Fruit fly (Drosophila melanogaster) whole organism, prepupa: ENCODE data around the gene CG32081.

Source experiments
- Blimp-1 ChIP-seq: fragments of 200-800 bp; sonication (Bioruptor generic); optimal IDR thresholded peaks from 3 replicates; lab custom pipeline; 2017; ENCODE audit warnings: missing biosample characterization, missing genetic modification characterization, mild to moderate bottlenecking, moderate library complexity, missing genetic modification reagents
- CG10631 ChIP-seq: fragments of 200-800 bp; sonication (Bioruptor generic); optimal IDR thresholded peaks from 2 replicates; lab custom pipeline; 2016; ENCODE audit warnings: missing biosample characterization, missing genetic modification characterization
- CG10669 ChIP-seq: fragments of 200-800 bp; sonication (Bioruptor generic); optimal IDR thresholded peaks from 3 replicates; lab custom pipeline; 2018; ENCODE audit warnings: missing biosample characterization, mild to moderate bottlenecking, missing genetic modification characterization, moderate library complexity
- CG11762 ChIP-seq: fragments of 200-800 bp; sonication (Bioruptor generic); optimal IDR thresholded peaks from 3 replicates; lab custom pipeline; 2016; ENCODE audit warnings: missing biosample characterization, missing genetic modification characterization; ENCODE audit not compliant: insufficient read depth
- CG11902 ChIP-seq: fragments of 200-800 bp; sonication (Bioruptor generic); optimal IDR thresholded peaks from 3 replicates; lab custom pipeline; 2016; ENCODE audit warnings: missing biosample characterization, missing genetic modification characterization
- CG1621 ChIP-seq: fragments of 200-800 bp; sonication (Bioruptor generic); optimal IDR thresholded peaks from 3 replicates; lab custom pipeline; 2018; ENCODE audit warnings: missing biosample characterization, mild to moderate bottlenecking, missing genetic modification characterization
- CG31627 ChIP-seq: fragments of 200-800 bp; sonication (Bioruptor generic); optimal IDR thresholded peaks from 3 replicates; lab custom pipeline; 2016; ENCODE audit warnings: missing biosample characterization, missing genetic modification characterization
- CG32006 ChIP-seq: fragments of 200-800 bp; sonication (Bioruptor generic); optimal IDR thresholded peaks from 3 replicates; lab custom pipeline; 2017; ENCODE audit warnings: missing biosample characterization, mild to moderate bottlenecking, missing genetic modification characterization
- CG3919 ChIP-seq: fragments of 200-800 bp; sonication (Bioruptor generic); optimal IDR thresholded peaks from 3 replicates; lab custom pipeline; 2016; ENCODE audit warnings: missing biosample characterization, missing genetic modification characterization
- CG4318 ChIP-seq: fragments of 200-800 bp; sonication (Bioruptor generic); optimal IDR thresholded peaks from 3 replicates; lab custom pipeline; 2017; ENCODE audit warnings: missing biosample characterization, mild to moderate bottlenecking, missing genetic modification characterization
- CG6163 ChIP-seq: fragments of 200-800 bp; sonication (Bioruptor generic); IDR thresholded peaks from 3 replicates; pipeline ENCODE4 v1.3.6; 2022; ENCODE audit warnings: missing biosample characterization, missing genetic modification characterization
- CG6792 ChIP-seq: fragments of 200-800 bp; sonication (Bioruptor generic); optimal IDR thresholded peaks from 3 replicates; lab custom pipeline; 2016; ENCODE audit warnings: missing biosample characterization, missing genetic modification characterization
- CG6808 ChIP-seq: fragments of 200-800 bp; sonication (Bioruptor generic); optimal IDR thresholded peaks from 3 replicates; lab custom pipeline; 2017; ENCODE audit warnings: missing biosample characterization, missing genetic modification characterization, mild to moderate bottlenecking, moderate library complexity, missing genetic modification reagents
- CG6854 ChIP-seq: fragments of 200-800 bp; sonication (Bioruptor generic); optimal IDR thresholded peaks from 2 replicates; lab custom pipeline; 2017; ENCODE audit warnings: missing biosample characterization, mild to moderate bottlenecking, missing genetic modification characterization
- CG7368 ChIP-seq: fragments of 200-800 bp; sonication (Bioruptor generic); optimal IDR thresholded peaks from 3 replicates; lab custom pipeline; 2016; ENCODE audit warnings: missing biosample characterization, missing genetic modification characterization
- CG8119 ChIP-seq: fragments of 200-800 bp; sonication (Bioruptor generic); IDR thresholded peaks from 3 replicates; pipeline ENCODE4 v1.3.6; 2022; ENCODE audit warnings: missing biosample characterization, missing genetic modification characterization
- CG8632 ChIP-seq: fragments of 200-800 bp; sonication (Bioruptor generic); optimal IDR thresholded peaks from 3 replicates; lab custom pipeline; 2016; ENCODE audit warnings: missing biosample characterization, missing genetic modification characterization
- CG9139 ChIP-seq: fragments of 200-800 bp; sonication (Bioruptor generic); optimal IDR thresholded peaks from 3 replicates; lab custom pipeline; 2017; ENCODE audit warnings: missing biosample characterization, mild to moderate bottlenecking, missing genetic modification characterization
- Eip75B ChIP-seq: fragments of 200-800 bp; sonication (Bioruptor generic); optimal IDR thresholded peaks from 3 replicates; lab custom pipeline; 2016; ENCODE audit warnings: missing biosample characterization, missing genetic modification characterization
- Eip78C ChIP-seq: fragments of 200-800 bp; sonication (Bioruptor generic); peaks from one replicate; lab custom pipeline; 2016; ENCODE audit warnings: missing biosample characterization, missing genetic modification characterization
- Eip93F ChIP-seq: fragments of 200-800 bp; sonication (Bioruptor generic); optimal IDR thresholded peaks from 2 replicates; lab custom pipeline; 2016; ENCODE audit warnings: missing biosample characterization, mild to moderate bottlenecking, missing genetic modification characterization
- Ets21C ChIP-seq: fragments of 200-800 bp; sonication (Bioruptor generic); optimal IDR thresholded peaks from 3 replicates; lab custom pipeline; 2016; ENCODE audit warnings: missing biosample characterization, missing genetic modification characterization
- Ets96B ChIP-seq: fragments of 200-800 bp; optimal IDR thresholded peaks from 2 replicates; lab custom pipeline; 2019; ENCODE audit warnings: missing biosample characterization, mild to moderate bottlenecking, missing genetic modification characterization, moderate library complexity
- Gug ChIP-seq: fragments of 200-800 bp; sonication (Bioruptor generic); IDR thresholded peaks from 2 replicates; pipeline ENCODE4 v1.3.6; 2022; ENCODE audit warnings: missing biosample characterization, missing genetic modification characterization
- Hr38 ChIP-seq: sonication (Bioruptor generic); optimal IDR thresholded peaks from 2 replicates; lab custom pipeline; 2016; ENCODE audit warnings: missing biosample characterization, missing genetic modification characterization
- Lpt ChIP-seq: fragments of 200-800 bp; sonication (Bioruptor generic); optimal IDR thresholded peaks from 3 replicates; lab custom pipeline; 2016; ENCODE audit warnings: missing biosample characterization, missing genetic modification characterization
- OdsH ChIP-seq: fragments of 200-800 bp; sonication (Bioruptor generic); optimal IDR thresholded peaks from 3 replicates; lab custom pipeline; 2016; ENCODE audit warnings: missing biosample characterization, missing genetic modification characterization
- Smox ChIP-seq: fragments of 200-800 bp; sonication (Bioruptor generic); optimal IDR thresholded peaks from 3 replicates; lab custom pipeline; 2016; ENCODE audit warnings: missing biosample characterization, missing genetic modification characterization
- Sox102F ChIP-seq: fragments of 200-800 bp; sonication (Bioruptor generic); optimal IDR thresholded peaks from 2 replicates; lab custom pipeline; 2016; ENCODE audit warnings: missing biosample characterization, mild to moderate bottlenecking, missing genetic modification characterization
- Sox14 ChIP-seq: fragments of 200-800 bp; sonication (Bioruptor generic); optimal IDR thresholded peaks from 3 replicates; lab custom pipeline; 2016; ENCODE audit warnings: missing biosample characterization, missing genetic modification characterization
- Sox15 ChIP-seq: fragments of 200-800 bp; sonication (Bioruptor generic); optimal IDR thresholded peaks from 3 replicates; lab custom pipeline; 2016; ENCODE audit warnings: missing biosample characterization, missing genetic modification characterization
- achi ChIP-seq: fragments of 200-800 bp; sonication (Bioruptor generic); optimal IDR thresholded peaks from 3 replicates; lab custom pipeline; 2016; ENCODE audit warnings: missing biosample characterization, missing genetic modification characterization
- acj6 ChIP-seq: fragments of 200-800 bp; sonication (Bioruptor generic); optimal IDR thresholded peaks from 3 replicates; lab custom pipeline; 2016; ENCODE audit warnings: missing biosample characterization, missing genetic modification characterization
- dac ChIP-seq: fragments of 200-800 bp; sonication (Bioruptor generic); optimal IDR thresholded peaks from 2 replicates; lab custom pipeline; 2017; ENCODE audit warnings: missing biosample characterization, mild to moderate bottlenecking, missing genetic modification characterization
- eg ChIP-seq: fragments of 200-800 bp; sonication (Bioruptor generic); IDR thresholded peaks from 3 replicates; pipeline ENCODE4 v1.3.6; 2022; ENCODE audit warnings: missing biosample characterization, missing genetic modification characterization
- esn ChIP-seq: fragments of 200-800 bp; sonication (Bioruptor generic); optimal IDR thresholded peaks from 2 replicates; lab custom pipeline; 2016; ENCODE audit warnings: missing biosample characterization, mild to moderate bottlenecking, missing genetic modification characterization, moderate library complexity
- fd59A ChIP-seq: fragments of 200-800 bp; sonication (Bioruptor generic); optimal IDR thresholded peaks from 2 replicates; lab custom pipeline; 2017; ENCODE audit warnings: missing biosample characterization, mild to moderate bottlenecking, missing genetic modification characterization, missing genetic modification reagents
- fd85E ChIP-seq: fragments of 200-800 bp; sonication (Bioruptor generic); optimal IDR thresholded peaks from 3 replicates; lab custom pipeline; 2016; ENCODE audit warnings: missing biosample characterization, missing genetic modification characterization
- lz ChIP-seq: fragments of 200-800 bp; sonication (Bioruptor generic); optimal IDR thresholded peaks from 3 replicates; lab custom pipeline; 2016; ENCODE audit warnings: missing biosample characterization, missing genetic modification characterization
- net ChIP-seq: fragments of 200-800 bp; sonication (Bioruptor generic); optimal IDR thresholded peaks from 3 replicates; lab custom pipeline; 2016; ENCODE audit warnings: missing biosample characterization, missing genetic modification characterization
- pdm3 ChIP-seq: fragments of 200-800 bp; sonication (Bioruptor generic); optimal IDR thresholded peaks from 3 replicates; lab custom pipeline; 2016; ENCODE audit warnings: missing biosample characterization, missing genetic modification characterization
- salr ChIP-seq, 2 experiments: fragments of 200-800 bp; sonication (Bioruptor generic); optimal IDR thresholded peaks; 3 replicates each; lab custom pipeline; 2016 to 2018; ENCODE audit warnings: missing biosample characterization in 2 of 2, missing genetic modification characterization in 2 of 2, mild to moderate bottlenecking in 1 of 2
- spab ChIP-seq: fragments of 200-800 bp; sonication (Bioruptor generic); optimal IDR thresholded peaks from 2 replicates; lab custom pipeline; 2017; ENCODE audit warnings: missing biosample characterization, mild to moderate bottlenecking, missing genetic modification characterization, missing genetic modification reagents
- ss ChIP-seq, 2 experiments: fragments of 200-800 bp; sonication (Bioruptor generic); optimal IDR thresholded peaks; 2 replicates in 1 of 2; 3 replicates in 1 of 2; lab custom pipeline; 2017 to 2018; ENCODE audit warnings: mild to moderate bottlenecking in 2 of 2, missing biosample characterization in 2 of 2, missing genetic modification characterization in 2 of 2, moderate library complexity in 1 of 2
- svp ChIP-seq: fragments of 200-800 bp; sonication (Bioruptor generic); peaks from one replicate; lab custom pipeline; 2016; ENCODE audit warnings: missing biosample characterization, missing genetic modification characterization
- topi ChIP-seq: fragments of 200-800 bp; sonication (Bioruptor generic); optimal IDR thresholded peaks from 3 replicates; lab custom pipeline; 2016; ENCODE audit warnings: missing biosample characterization, missing genetic modification characterization
- vri ChIP-seq: fragments of 200-800 bp; sonication (Bioruptor generic); optimal IDR thresholded peaks from 3 replicates; lab custom pipeline; 2016; ENCODE audit warnings: missing biosample characterization, mild to moderate bottlenecking, missing genetic modification characterization

CG32081 gene

DNA sequence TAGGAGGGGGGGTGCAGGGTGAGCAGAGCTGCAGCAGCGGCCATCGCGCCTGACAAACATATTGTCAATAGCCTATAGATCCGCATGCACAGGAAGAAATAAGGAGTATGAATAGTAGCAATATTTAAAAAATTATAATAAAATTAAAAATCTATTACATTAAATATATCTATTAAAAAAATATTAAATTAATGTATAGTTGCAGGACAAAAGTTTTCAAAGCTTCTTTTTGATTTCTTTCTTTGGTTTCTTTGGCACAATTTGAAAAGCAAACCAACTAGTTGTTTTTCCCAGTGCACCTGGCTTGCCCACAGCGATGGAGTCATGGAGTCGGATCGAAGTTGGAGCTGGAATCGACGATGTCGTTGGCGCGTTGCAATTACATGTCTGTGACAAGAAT is 4.4 kb downstream of the CG32081 start (continued):
- TF ChIP-seq fd59A (no peak), dac (peak; percentile 21), Sox15 (GFP tag; lab: Kevin White, UChicago) (no peak), Sox102F (GFP tag; lab: Kevin White, UChicago) (no peak), CG6808 (peak; percentile 29), CG8119 (GFP tag; lab: Robert Waterston, UW) (peak; percentile 77), CG7368 (GFP tag; lab: Kevin White, UChicago) (no peak), Blimp-1 (no peak), CG3919 (GFP tag; lab: Kevin White, UChicago) (peak; percentile 47), Eip78C (peak; percentile 79), Sox14 (GFP tag; lab: Kevin White, UChicago) (no peak), CG11902 (GFP tag; lab: Kevin White, UChicago) (no peak), CG9139 (GFP tag; lab: Kevin White, UChicago) (peak; percentile 18), eg (GFP tag; lab: Robert Waterston, UW) (peak; percentile 67), CG10669 (GFP tag; lab: Kevin White, UChicago) (peak; percentile 43), CG4318 (GFP tag; lab: Kevin White, UChicago) (peak; percentile 30)

DNA sequence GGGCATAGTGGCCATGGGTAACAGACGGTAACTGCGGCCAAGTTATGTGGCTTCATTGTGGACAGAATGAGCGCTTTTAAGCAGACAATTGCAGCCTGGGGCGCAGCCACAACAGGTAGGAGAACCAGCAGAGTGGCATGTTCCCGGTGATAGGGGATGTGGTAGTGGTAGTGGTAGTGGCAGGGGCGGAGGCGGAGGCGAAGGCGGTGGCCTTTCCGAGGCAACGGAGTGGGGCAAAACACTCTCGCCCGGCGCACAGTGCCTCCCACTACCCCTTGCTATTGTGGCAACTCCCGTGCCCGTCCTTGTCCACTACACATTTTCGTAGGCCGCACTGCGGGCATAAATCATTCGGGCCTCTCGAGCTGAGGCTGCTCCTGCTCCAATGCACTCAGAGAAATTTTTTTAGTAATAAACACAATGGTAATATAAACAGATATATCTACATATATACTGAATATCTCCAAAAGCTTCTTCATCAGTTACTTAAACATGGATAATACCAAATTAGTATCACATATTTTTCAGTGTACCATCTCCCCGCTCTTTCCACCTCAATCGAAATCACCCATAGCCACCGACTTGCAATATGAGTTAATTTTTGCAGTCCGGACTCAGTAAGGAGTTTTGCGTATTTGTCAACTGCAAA is 6.1 kb downstream of the CG32081 start:
- TF ChIP-seq lz (GFP tag; lab: Kevin White, UChicago): peak; percentile 68
- peak; percentile 68 for TF ChIP-seq Smox
- peak; percentile 76 for TF ChIP-seq topi
- peak; percentile 76 for TF ChIP-seq achi
- TF ChIP-seq CG11762 (GFP tag; lab: Kevin White, UChicago): peak; percentile 66
- peak; percentile 71 for TF ChIP-seq Lpt (GFP tag; lab: Kevin White, UChicago)
- TF ChIP-seq CG1621: peak; percentile 74
- no peak for TF ChIP-seq Eip93F (GFP tag; lab: Kevin White, UChicago)
- peak; percentile 61 for TF ChIP-seq vri (GFP tag; lab: Kevin White, UChicago)
- TF ChIP-seq CG9139 (GFP tag; lab: Kevin White, UChicago): peak; percentile 59
- peak; percentile 41 for TF ChIP-seq Sox15 (GFP tag; lab: Kevin White, UChicago)
- peak; percentile 89 for TF ChIP-seq svp (GFP tag; lab: Kevin White, UChicago)
- peak; percentile 36 for TF ChIP-seq Ets21C
- peak; percentile 80 for TF ChIP-seq CG10631 (GFP tag; lab: Kevin White, UChicago)
- TF ChIP-seq CG11902 (GFP tag; lab: Kevin White, UChicago): peak; percentile 34
- TF ChIP-seq CG8632 (GFP tag; lab: Kevin White, UChicago): peak; percentile 59
- TF ChIP-seq Eip78C: peak; percentile 96
- peak; percentile 40 for TF ChIP-seq CG4318 (GFP tag; lab: Kevin White, UChicago)
- TF ChIP-seq ss (GFP tag; optimal IDR thresholded peaks at IDR 0.05; lab: Kevin White, UChicago): peak; percentile 74 to 78
- TF ChIP-seq CG31627 (GFP tag; lab: Kevin White, UChicago): peak; percentile 60
- TF ChIP-seq acj6 (GFP tag; lab: Kevin White, UChicago): peak; percentile 74
- TF ChIP-seq CG6163 (GFP tag; lab: Robert Waterston, UW): peak; percentile 79
- TF ChIP-seq fd85E (GFP tag; lab: Kevin White, UChicago): no peak
- peak; percentile 71 for TF ChIP-seq CG3919 (GFP tag; lab: Kevin White, UChicago)
- TF ChIP-seq OdsH (GFP tag; lab: Kevin White, UChicago): peak; percentile 80
- peak; percentile 67 for TF ChIP-seq pdm3 (GFP tag; lab: Kevin White, UChicago)
- peak; percentile 79 for TF ChIP-seq CG32006 (GFP tag; lab: Kevin White, UChicago)
- peak; percentile 64 for TF ChIP-seq net
- peak; percentile 80 for TF ChIP-seq CG6808
- no peak for TF ChIP-seq Hr38
- TF ChIP-seq Gug (GFP tag; lab: Robert Waterston, UW): peak; percentile 78
- TF ChIP-seq CG6792 (GFP tag; lab: Kevin White, UChicago): peak; percentile 59
- TF ChIP-seq Eip75B (GFP tag; lab: Kevin White, UChicago): peak; percentile 79
- TF ChIP-seq esn (GFP tag; lab: Kevin White, UChicago): peak; percentile 81
- peak; percentile 81 for TF ChIP-seq spab (GFP tag; lab: Kevin White, UChicago)
- TF ChIP-seq Ets96B: peak; percentile 85
- peak; percentile 74 for TF ChIP-seq CG10669 (GFP tag; lab: Kevin White, UChicago)
- peak; percentile 26 for TF ChIP-seq CG6854 (GFP tag; lab: Kevin White, UChicago)
- TF ChIP-seq salr (GFP tag; optimal IDR thresholded peaks at IDR 0.05; lab: Kevin White, UChicago): peak; percentile 33 to 46
- peak; percentile 56 for TF ChIP-seq Sox102F (GFP tag; lab: Kevin White, UChicago)
- peak; percentile 88 for TF ChIP-seq CG8119 (GFP tag; lab: Robert Waterston, UW)
- peak; percentile 69 for TF ChIP-seq Sox14 (GFP tag; lab: Kevin White, UChicago)
